Worm (Caenorhabditis elegans): Measurements from ENCODE around the gene Y110A2AL.4.

Gene Y110A2AL.4

DNA sequence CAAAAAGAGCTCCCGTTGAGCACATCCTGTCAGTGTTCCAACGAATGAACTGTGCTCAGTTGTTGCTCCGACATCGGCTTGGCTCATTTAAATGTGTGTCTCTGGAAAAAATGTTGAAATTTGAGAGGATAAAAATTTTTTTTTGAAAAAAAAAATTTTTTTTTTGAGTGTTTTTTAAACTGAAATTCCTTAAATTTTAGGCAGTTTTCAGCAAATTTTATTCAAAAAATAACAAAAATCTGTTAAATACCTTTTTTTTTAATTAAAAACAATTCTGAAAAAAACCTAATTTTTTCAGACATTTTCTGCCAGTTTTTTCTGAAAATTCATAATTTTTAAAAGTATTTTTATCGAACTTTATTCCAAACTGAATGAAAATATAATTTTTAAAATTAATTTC lies 45.7 kb downstream of the Y110A2AL.4 start, which contains the start of gene pigw-1 (continued):
- no peak for TF ChIP-seq nhr-120 (GFP tag; IDR thresholded peaks at IDR 0.05)

DNA sequence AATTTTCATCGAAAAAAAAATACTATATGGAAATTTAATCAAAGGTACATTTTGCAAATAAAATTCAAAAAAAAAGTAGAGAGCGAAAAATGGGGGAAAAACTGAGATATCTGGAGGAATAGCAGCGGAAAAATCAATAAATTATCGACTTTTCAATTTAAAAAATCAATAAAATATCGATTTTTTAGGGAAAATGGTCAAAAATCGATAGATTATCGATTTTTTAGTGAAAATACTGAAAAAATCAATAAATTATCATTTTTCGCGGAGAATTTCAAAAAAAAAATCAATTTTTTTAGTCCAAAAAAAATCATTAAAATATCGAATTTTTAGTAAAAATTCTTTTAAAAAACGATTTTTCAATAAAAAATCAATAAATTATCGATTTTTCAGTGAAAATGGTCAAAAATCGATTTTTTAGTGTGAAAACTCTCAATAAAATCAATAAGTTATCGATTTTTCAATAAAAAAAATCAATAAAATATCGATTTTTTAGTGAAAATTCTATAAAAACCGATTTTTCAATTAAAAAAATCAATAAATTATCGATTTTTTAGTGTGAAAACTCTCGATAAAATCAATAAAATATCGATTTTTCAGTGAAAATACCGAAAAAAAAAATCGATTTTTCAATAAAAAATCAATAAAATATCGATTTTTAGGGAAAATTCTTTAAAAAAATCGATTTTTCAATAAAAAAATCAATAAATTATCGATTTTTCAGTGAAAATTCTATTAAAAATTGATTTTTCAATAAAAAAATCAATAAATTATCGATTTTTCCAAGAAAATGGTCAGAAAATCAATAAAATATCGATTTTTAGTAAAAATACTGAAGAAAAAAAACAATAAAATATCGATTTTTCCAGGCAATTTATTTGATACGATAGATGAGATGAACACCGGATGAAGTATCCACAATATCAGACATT lies 46.7 kb downstream of the Y110A2AL.4 start:
- no peak for TF ChIP-seq hmg-20 (GFP tag; IDR thresholded peaks at IDR 0.05)
- no peak for TF ChIP-seq F49E8.2 (tag; optimal IDR thresholded peaks at IDR 0.05; ENCODE audit: insufficient read depth)

DNA sequence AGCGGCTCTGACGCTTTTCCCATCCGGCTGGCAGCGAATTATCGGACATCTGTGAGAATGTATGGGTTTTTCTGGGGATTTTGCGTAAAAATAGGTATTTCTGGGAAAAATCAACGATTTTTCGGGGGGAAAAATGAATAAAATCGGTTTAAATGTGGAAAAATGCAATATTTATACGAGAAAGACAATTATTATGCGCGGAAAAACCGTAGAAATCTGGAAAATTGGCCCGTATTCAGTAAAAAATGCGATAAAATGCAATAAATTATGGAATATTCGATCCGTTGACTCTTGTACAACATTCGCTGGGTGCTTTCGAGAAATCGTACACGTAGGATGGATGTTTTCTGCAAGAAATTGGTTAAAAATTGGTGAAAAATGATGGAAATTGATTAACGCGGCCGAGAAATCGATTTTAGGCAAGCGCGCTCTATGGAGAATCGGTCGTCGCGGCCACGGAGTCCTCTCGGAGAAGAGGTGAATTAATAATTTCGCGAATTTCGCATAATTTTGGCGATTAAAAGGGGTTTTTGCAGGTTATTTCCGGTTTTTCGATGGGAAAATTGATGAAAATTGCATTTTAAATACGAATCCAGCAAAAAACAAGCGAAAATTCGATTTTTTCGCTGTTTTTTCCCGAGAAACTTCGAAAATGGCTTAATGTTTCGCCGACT lies 50.0 kb downstream of the Y110A2AL.4 start, which contains the start of gene pinn-1:
Gene pinn-1, minus strand, starts transcription at position 51 of the 674 bp plus-strand sequence.
- TF ChIP-seq bed-1 (GFP tag; IDR thresholded peaks at IDR 0.05) (no peak), hlh-12 (tag; optimal IDR thresholded peaks at IDR 0.05) (no peak), ccch-3 (GFP tag; optimal IDR thresholded peaks at IDR 0.05) (peak; percentile 93), snpc-1.3 (tag; optimal IDR thresholded peaks at IDR 0.05; ENCODE audit: insufficient read depth) (no peak), tbp1 (GFP tag; optimal IDR thresholded peaks at IDR 0.05) (peak; percentile 66), C06A6.2 (GFP tag; conservative IDR thresholded peaks at IDR 0.05) (no peak), lsy-27 (tag; optimal IDR thresholded peaks at IDR 0.05; ENCODE audit: borderline replicate concordance, insufficient read depth) (no peak), attf-5 (GFP tag; optimal IDR thresholded peaks at IDR 0.05) (peak; percentile 75), let-526 (GFP tag; IDR thresholded peaks at IDR 0.05) (peak; percentile 91), mes-4 (tag; optimal IDR thresholded peaks at IDR 0.05) (no peak), F10E7.11 (tag; optimal IDR thresholded peaks at IDR 0.05) (no peak), gei-17 (GFP tag; optimal IDR thresholded peaks at IDR 0.05) (no peak), F52B5.7 (tag; optimal IDR thresholded peaks at IDR 0.05) (peak; percentile 72), F49E8.2 (tag; optimal IDR thresholded peaks at IDR 0.05; ENCODE audit: insufficient read depth) (no peak), F22D6.2 (tag; optimal IDR thresholded peaks at IDR 0.05) (peak; percentile 66), ceh-40 (GFP tag; IDR thresholded peaks at IDR 0.05) (no peak), die-1 (tag; optimal IDR thresholded peaks at IDR 0.05) (no peak), tbx-9 (tag; optimal IDR thresholded peaks at IDR 0.05; ENCODE audit: borderline replicate concordance) (no peak), F23B12.7 (tag; optimal IDR thresholded peaks at IDR 0.05; ENCODE audit: insufficient read depth) (peak; percentile 45), zim-3 (tag; optimal IDR thresholded peaks at IDR 0.05) (peak; percentile 60), lsl-1 (GFP tag; optimal IDR thresholded peaks at IDR 0.05) (peak; percentile 73), unc-130 (GFP tag; optimal IDR thresholded peaks at IDR 0.05) (peak; percentile 80), aptf-3 (GFP tag; IDR thresholded peaks at IDR 0.05) (no peak), nhr-27 (tag; optimal IDR thresholded peaks at IDR 0.05) (no peak), pha-4 (tag; optimal IDR thresholded peaks at IDR 0.05) (no peak), ekl-4 (GFP tag; IDR thresholded peaks at IDR 0.05) (peak; percentile 68), cebp-2 (GFP tag; IDR thresholded peaks at IDR 0.05) (0 out of 2 replicates have a peak, but pooled peaks have one; percentile 71), D2030.7 (GFP tag; IDR thresholded peaks at IDR 0.05) (peak; percentile 90), ztf-22 (GFP tag; optimal IDR thresholded peaks at IDR 0.05) (peak; percentile 30), F57C9.4 (tag; optimal IDR thresholded peaks at IDR 0.05) (peak; percentile 61), F33H1.4 (GFP tag; IDR thresholded peaks at IDR 0.05) (peak; percentile 69), chd-7 (tag; optimal IDR thresholded peaks at IDR 0.05) (peak; percentile 86), dox-1 (GFP tag; IDR thresholded peaks at IDR 0.05) (peak; percentile 94), nfyb-1 (GFP tag; IDR thresholded peaks at IDR 0.05) (peak; percentile 92), B0035.1 (tag; optimal IDR thresholded peaks at IDR 0.05) (no peak), nhr-179 (tag; optimal IDR thresholded peaks at IDR 0.05) (no peak), F39B2.1 (GFP tag; IDR thresholded peaks at IDR 0.05) (no peak), egrh-3 (GFP tag; IDR thresholded peaks at IDR 0.05) (peak; percentile 52; the same call in 1 of the 2 replicates), bed-2 (GFP tag; IDR thresholded peaks at IDR 0.05) (peak; percentile 97)

All from whole organism, young adult.